Worm (Caenorhabditis elegans): ENCODE results near the gene F28C6.5.

DNA sequence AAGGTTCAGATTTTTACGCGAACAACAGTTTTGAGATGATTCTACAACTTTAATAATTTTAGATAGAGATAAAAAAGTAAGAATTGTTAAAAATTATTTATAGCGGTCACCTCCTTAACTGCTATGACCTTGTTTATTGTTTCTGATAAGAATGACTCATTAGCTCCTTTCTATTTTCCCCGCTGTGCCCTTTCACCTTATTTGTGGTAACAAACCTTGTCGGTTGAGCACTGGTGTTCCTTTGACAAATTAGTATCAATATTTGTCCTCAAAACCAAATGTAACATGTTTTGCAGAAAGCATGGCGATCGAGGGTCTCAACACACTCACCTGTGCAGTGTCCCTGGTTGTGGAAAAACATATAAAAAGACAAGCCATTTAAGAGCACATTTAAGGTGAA lies 27.3 kb downstream of the F28C6.5 start:
- TF ChIP-seq flt-1 (GFP tag; IDR thresholded peaks at IDR 0.05) (no peak), klf-2 (GFP tag; conservative IDR thresholded peaks at IDR 0.05) (no peak), ztf-29 (GFP tag; IDR thresholded peaks at IDR 0.05) (no peak), ref-1 (GFP tag; conservative IDR thresholded peaks at IDR 0.05) (no peak), T22C8.4 (GFP tag; IDR thresholded peaks at IDR 0.05) (no peak), cog-1 (tag; optimal IDR thresholded peaks at IDR 0.05) (no peak)

Data from whole organism, midembryonic.